Worm (Caenorhabditis elegans) whole organism, late embryonic: ENCODE data around the gene glo-3.

Source experiments
- C08G9.2 ChIP-seq: sonication (generic microtip); optimal IDR thresholded peaks from 2 replicates; lab custom pipeline; 2016; ENCODE audit warnings: mild to moderate bottlenecking, missing genetic modification characterization, moderate library complexity, missing compliant biosample characterization
- K02D7.2 ChIP-seq: sonication (generic microtip); optimal IDR thresholded peaks from 2 replicates; lab custom pipeline; 2017; ENCODE audit warnings: mild to moderate bottlenecking, missing genetic modification characterization, missing compliant biosample characterization
- K09A11.1 ChIP-seq: sonication (generic microtip); optimal IDR thresholded peaks from 2 replicates; lab custom pipeline; 2017; ENCODE audit warnings: antibody characterized with exemption, mild to moderate bottlenecking, missing genetic modification characterization, missing compliant biosample characterization; ENCODE audit not compliant: insufficient read depth
- ahr-1 ChIP-seq: sonication (generic microtip); optimal IDR thresholded peaks from 2 replicates; lab custom pipeline; 2016; ENCODE audit warnings: missing genetic modification characterization, missing compliant biosample characterization
- ceh-14 ChIP-seq: sonication (generic microtip); optimal IDR thresholded peaks from 2 replicates; lab custom pipeline; 2016; ENCODE audit warnings: missing genotype, missing genetic modification characterization, missing compliant biosample characterization
- ceh-2 ChIP-seq: sonication (generic microtip); optimal IDR thresholded peaks from 2 replicates; lab custom pipeline; 2016; ENCODE audit warnings: missing genotype, missing genetic modification characterization, missing compliant biosample characterization
- ceh-34 ChIP-seq: sonication (generic microtip); optimal IDR thresholded peaks from 2 replicates; lab custom pipeline; 2016; ENCODE audit warnings: mild to moderate bottlenecking, missing genetic modification characterization, missing compliant biosample characterization
- ceh-45 ChIP-seq: fragments of 200-800 bp; sonication (Bioruptor generic); IDR thresholded peaks from 2 replicates; pipeline ENCODE4 v1.3.6; 2022; ENCODE audit warnings: missing genetic modification reagents, missing genetic modification characterization, missing compliant biosample characterization
- ceh-48 ChIP-seq: sonication (generic microtip); optimal IDR thresholded peaks from 2 replicates; lab custom pipeline; 2016; ENCODE audit warnings: missing genetic modification characterization, inconsistent platforms, missing compliant biosample characterization
- ceh-9 ChIP-seq: sonication (generic microtip); optimal IDR thresholded peaks from 2 replicates; lab custom pipeline; 2016; ENCODE audit warnings: mild to moderate bottlenecking, missing genetic modification characterization, inconsistent platforms, missing compliant biosample characterization
- che-1 ChIP-seq: sonication (generic microtip); optimal IDR thresholded peaks from 2 replicates; lab custom pipeline; 2016; ENCODE audit warnings: mild to moderate bottlenecking, missing genetic modification characterization, missing compliant biosample characterization
- elt-2 ChIP-seq: sonication (generic microtip); optimal IDR thresholded peaks from 2 replicates; lab custom pipeline; 2016; ENCODE audit warnings: missing genetic modification reagents, missing genetic modification characterization, missing compliant biosample characterization
- elt-4 ChIP-seq: sonication (generic microtip); optimal IDR thresholded peaks from 2 replicates; lab custom pipeline; 2016; ENCODE audit warnings: missing genetic modification characterization, missing compliant biosample characterization
- ets-4 ChIP-seq: sonication (generic microtip); optimal IDR thresholded peaks from 2 replicates; lab custom pipeline; 2016; ENCODE audit warnings: missing genetic modification characterization, missing compliant biosample characterization
- fax-1 ChIP-seq: sonication (generic microtip); optimal IDR thresholded peaks from 2 replicates; lab custom pipeline; 2016; ENCODE audit warnings: missing genotype, missing genetic modification characterization, missing compliant biosample characterization
- fkh-10 ChIP-seq: fragments of 150-350 bp; optimal IDR thresholded peaks from 2 replicates; lab custom pipeline; 2014; ENCODE audit warnings: missing biosample characterization, missing genetic modification reagents, missing genetic modification characterization
- fkh-6 ChIP-seq: sonication (generic microtip); optimal IDR thresholded peaks from 2 replicates; lab custom pipeline; 2016; ENCODE audit warnings: missing genetic modification characterization, missing compliant biosample characterization
- gmeb-2 ChIP-seq: sonication (generic microtip); optimal IDR thresholded peaks from 2 replicates; lab custom pipeline; 2016; ENCODE audit warnings: missing genetic modification characterization, inconsistent platforms, missing compliant biosample characterization
- hlh-30 ChIP-seq: sonication (generic microtip); optimal IDR thresholded peaks from 2 replicates; lab custom pipeline; 2017; ENCODE audit warnings: antibody characterized with exemption, missing genetic modification characterization, missing compliant biosample characterization; ENCODE audit not compliant: insufficient read depth
- hlh-6 ChIP-seq: sonication (generic microtip); optimal IDR thresholded peaks from 2 replicates; lab custom pipeline; 2016; ENCODE audit warnings: missing genotype, missing genetic modification characterization, missing compliant biosample characterization
- lim-6 ChIP-seq: sonication (generic microtip); optimal IDR thresholded peaks from 2 replicates; lab custom pipeline; 2016; ENCODE audit warnings: missing genetic modification characterization, missing compliant biosample characterization
- madf-2 ChIP-seq: sonication (generic microtip); optimal IDR thresholded peaks from 2 replicates; lab custom pipeline; 2017; ENCODE audit warnings: missing genetic modification characterization, missing compliant biosample characterization
- mec-3 ChIP-seq: sonication (generic microtip); optimal IDR thresholded peaks from 2 replicates; lab custom pipeline; 2016; ENCODE audit warnings: borderline replicate concordance, missing genetic modification characterization, missing compliant biosample characterization
- nfya-1 ChIP-seq: sonication (generic microtip); optimal IDR thresholded peaks from 2 replicates; lab custom pipeline; 2017; ENCODE audit warnings: missing genetic modification characterization, mild to moderate bottlenecking, missing compliant biosample characterization, antibody characterized with exemption, moderate library complexity
- nhr-11 ChIP-seq: fragments of 150-350 bp; optimal IDR thresholded peaks from 2 replicates; lab custom pipeline; 2014; ENCODE audit warnings: missing biosample characterization, missing genetic modification characterization
- nhr-232 ChIP-seq: sonication (generic microtip); optimal IDR thresholded peaks from 2 replicates; lab custom pipeline; 2016; ENCODE audit warnings: missing genetic modification characterization, missing compliant biosample characterization
- npax-4 ChIP-seq: sonication (generic microtip); optimal IDR thresholded peaks from 2 replicates; lab custom pipeline; 2016; ENCODE audit warnings: missing genetic modification characterization, missing compliant biosample characterization
- odd-2 ChIP-seq: sonication (generic microtip); optimal IDR thresholded peaks from 2 replicates; lab custom pipeline; 2017; ENCODE audit warnings: antibody characterized with exemption, mild to moderate bottlenecking, missing genetic modification characterization, missing compliant biosample characterization
- pag-3 ChIP-seq: sonication (generic microtip); optimal IDR thresholded peaks from 2 replicates; lab custom pipeline; 2016; ENCODE audit warnings: missing compliant biosample characterization, missing genetic modification characterization, borderline replicate concordance
- pax-1 ChIP-seq: fragments of 150-350 bp; optimal IDR thresholded peaks from 2 replicates; lab custom pipeline; 2014; ENCODE audit warnings: missing biosample characterization, missing genetic modification characterization
- pha-2 ChIP-seq: sonication (generic microtip); optimal IDR thresholded peaks from 2 replicates; lab custom pipeline; 2017; ENCODE audit warnings: mild to moderate bottlenecking, missing genetic modification characterization, missing compliant biosample characterization
- pros-1 ChIP-seq: fragments of 150-350 bp; optimal IDR thresholded peaks from 2 replicates; lab custom pipeline; 2014; ENCODE audit warnings: missing biosample characterization, missing genetic modification reagents, missing genetic modification characterization
- ref-2 ChIP-seq: sonication (generic microtip); optimal IDR thresholded peaks from 2 replicates; lab custom pipeline; 2016; ENCODE audit warnings: missing genetic modification characterization, missing compliant biosample characterization
- rnt-1 ChIP-seq: sonication (generic microtip); optimal IDR thresholded peaks from 2 replicates; lab custom pipeline; 2016; ENCODE audit warnings: missing genetic modification characterization, missing compliant biosample characterization
- sdc-2 ChIP-seq: sonication (generic microtip); optimal IDR thresholded peaks from 2 replicates; lab custom pipeline; 2016; ENCODE audit warnings: missing genotype, missing genetic modification characterization, missing compliant biosample characterization
- sox-2 ChIP-seq: fragments of 200-800 bp; sonication (Bioruptor generic); IDR thresholded peaks from 2 replicates; pipeline ENCODE4 v1.3.6; 2022; ENCODE audit warnings: missing genetic modification reagents, missing genetic modification characterization, missing compliant biosample characterization
- sox-4 ChIP-seq: sonication (generic microtip); optimal IDR thresholded peaks from 2 replicates; lab custom pipeline; 2017; ENCODE audit warnings: mild to moderate bottlenecking, missing genetic modification characterization, inconsistent platforms, missing compliant biosample characterization
- syd-9 ChIP-seq: sonication (generic microtip); optimal IDR thresholded peaks from 2 replicates; lab custom pipeline; 2016; ENCODE audit warnings: mild to moderate bottlenecking, missing genetic modification characterization, moderate library complexity, missing compliant biosample characterization
- tbx-7 ChIP-seq: sonication (generic microtip); optimal IDR thresholded peaks from 2 replicates; lab custom pipeline; 2016; ENCODE audit warnings: missing genotype, missing genetic modification characterization, missing compliant biosample characterization
- ttx-3 ChIP-seq: sonication (generic microtip); optimal IDR thresholded peaks from 2 replicates; lab custom pipeline; 2016; ENCODE audit warnings: missing genetic modification reagents, missing genetic modification characterization, missing compliant biosample characterization
- unc-3 ChIP-seq, 2 experiments: fragments of 200-800 bp in 1 of 2; sonication (Bioruptor generic) in 1 of 2; sonication (generic microtip) in 1 of 2; conservative IDR thresholded peaks in 1 of 2; optimal IDR thresholded peaks in 1 of 2; 2 replicates each; pipeline versions ENCODE4 v1.3.6 to Lab custom; 2016 to 2022; ENCODE audit warnings: missing compliant biosample characterization in 2 of 2, missing genetic modification characterization in 2 of 2, missing genetic modification reagents in 1 of 2
- unc-42 ChIP-seq: sonication (generic microtip); optimal IDR thresholded peaks from 2 replicates; lab custom pipeline; 2016; ENCODE audit warnings: missing genotype, missing genetic modification characterization, missing compliant biosample characterization
- unc-55 ChIP-seq: sonication (generic microtip); optimal IDR thresholded peaks from 2 replicates; lab custom pipeline; 2017; ENCODE audit warnings: missing biosample characterization, missing genetic modification reagents, missing genetic modification characterization
- ztf-16 ChIP-seq: sonication (generic microtip); optimal IDR thresholded peaks from 2 replicates; lab custom pipeline; 2017; ENCODE audit warnings: missing genetic modification characterization, missing compliant biosample characterization

Gene glo-3

ce11 chrX:10524483-10524948, 9.0 kb upstream of the glo-3 start, which contains the start of the genes mboa-7 and git-1 (continued):
- TF ChIP-seq ceh-48 (tag; lab: Kevin White, UChicago) (peak; percentile 33), gmeb-2 (tag; lab: Kevin White, UChicago) (no peak), nhr-232 (tag; lab: Kevin White, UChicago) (peak; percentile 14), nfya-1 (tag; lab: Kevin White, UChicago) (peak; percentile 41), ceh-34 (tag; lab: Kevin White, UChicago) (no peak), pax-1 (tag; lab: Kevin White, UChicago) (no peak), unc-3 (GFP tag; conservative IDR thresholded peaks at IDR 0.05; lab: Robert Waterston, UW) (no peak), unc-3 (tag; optimal IDR thresholded peaks at IDR 0.05; lab: Kevin White, UChicago) (no peak), ztf-16 (tag; lab: Kevin White, UChicago) (no peak), pros-1 (no peak), ceh-2 (no peak), elt-2 (tag; lab: Kevin White, UChicago) (peak; percentile 33), fkh-10 (GFP tag; lab: Kevin White, UChicago) (no peak), fkh-6 (no peak), C08G9.2 (tag; lab: Kevin White, UChicago) (no peak), pha-2 (tag; lab: Kevin White, UChicago) (peak; percentile 20), tbx-7 (tag; lab: Kevin White, UChicago) (no peak), hlh-30 (no peak), ets-4 (tag; lab: Kevin White, UChicago) (no peak), syd-9 (tag; lab: Kevin White, UChicago) (no peak), ceh-45 (no peak), sdc-2 (peak; percentile 27), nhr-11 (tag; lab: Kevin White, UChicago) (no peak), npax-4 (tag; lab: Kevin White, UChicago) (no peak), madf-2 (tag; lab: Kevin White, UChicago) (peak; percentile 12), sox-4 (tag; lab: Kevin White, UChicago) (no peak), unc-55 (no peak), che-1 (tag; lab: Kevin White, UChicago) (peak; percentile 12), elt-4 (tag; lab: Kevin White, UChicago) (no peak), ceh-14 (tag; lab: Kevin White, UChicago) (no peak), mec-3 (tag; lab: Kevin White, UChicago) (no peak), unc-42 (tag; lab: Kevin White, UChicago) (no peak), K09A11.1 (tag; lab: Kevin White, UChicago) (no peak), ahr-1 (tag; lab: Kevin White, UChicago) (no peak), hlh-6 (no peak), sox-2 (GFP tag; lab: Robert Waterston, UW) (no peak), pag-3 (tag; lab: Kevin White, UChicago) (no peak), K02D7.2 (tag; lab: Kevin White, UChicago) (no peak), ttx-3 (tag; lab: Kevin White, UChicago) (no peak), fax-1 (tag; lab: Kevin White, UChicago) (no peak), lim-6 (no peak), ref-2 (no peak), rnt-1 (tag; lab: Kevin White, UChicago) (no peak), odd-2 (tag; lab: Kevin White, UChicago) (no peak), ceh-9 (no peak)
